Worm (Caenorhabditis elegans): ENCODE data around the gene clec-61.
A peak's percentile ranks its signal among the peaks of the same experiment; 100 is the strongest.

The clec-61 gene

DNA sequence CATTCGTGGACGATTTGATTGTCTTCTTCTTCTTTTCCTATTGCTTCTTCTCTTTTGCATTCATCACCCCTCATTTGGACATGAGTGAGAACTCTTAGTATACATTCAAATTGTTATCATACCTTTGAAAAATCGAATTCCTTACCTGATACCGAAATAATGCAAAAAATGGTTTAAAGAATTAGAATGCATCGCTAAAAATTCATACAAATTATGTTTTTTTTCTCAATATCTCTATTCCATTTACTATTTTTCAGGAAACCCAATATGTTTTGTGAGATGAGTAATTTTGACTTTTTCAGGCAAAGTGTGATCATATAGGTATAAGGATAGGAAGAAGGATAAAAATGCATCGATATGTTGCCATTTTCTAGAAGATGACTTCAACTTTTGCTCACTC is 33.4 kb downstream of the clec-61 start, which contains the start of gene ZK673.11:
Gene ZK673.11 (plus strand): TSS at position 301 of the 400 bp plus-strand sequence.
- no peak for TF ChIP-seq lin-11 (tag; optimal IDR thresholded peaks at IDR 0.05)
- no peak for TF ChIP-seq peb-1 (tag; optimal IDR thresholded peaks at IDR 0.05)
- TF ChIP-seq fos-1 (tag; optimal IDR thresholded peaks at IDR 0.05): no peak
- no peak for TF ChIP-seq blmp-1 (tag; optimal IDR thresholded peaks at IDR 0.05; ENCODE audit: insufficient read depth)
- TF ChIP-seq mbf-1 (tag; optimal IDR thresholded peaks at IDR 0.05): no peak
- TF ChIP-seq ceh-16 (tag; optimal IDR thresholded peaks at IDR 0.05): no peak
- no peak for TF ChIP-seq nhr-23 (tag; optimal IDR thresholded peaks at IDR 0.05)
- TF ChIP-seq unc-39 (tag; optimal IDR thresholded peaks at IDR 0.05): no peak
- no peak for TF ChIP-seq nhr-21 (tag; optimal IDR thresholded peaks at IDR 0.05)
- no peak for TF ChIP-seq Y55F3AM.14 (GFP tag; optimal IDR thresholded peaks at IDR 0.05)
- no peak for TF ChIP-seq nhr-25 (tag; optimal IDR thresholded peaks at IDR 0.05)
- no peak for TF ChIP-seq lin-39 (tag; optimal IDR thresholded peaks at IDR 0.05)
- no peak for TF ChIP-seq ztf-4 (tag; optimal IDR thresholded peaks at IDR 0.05)
- TF ChIP-seq egl-27 (tag; optimal IDR thresholded peaks at IDR 0.05): no peak

DNA sequence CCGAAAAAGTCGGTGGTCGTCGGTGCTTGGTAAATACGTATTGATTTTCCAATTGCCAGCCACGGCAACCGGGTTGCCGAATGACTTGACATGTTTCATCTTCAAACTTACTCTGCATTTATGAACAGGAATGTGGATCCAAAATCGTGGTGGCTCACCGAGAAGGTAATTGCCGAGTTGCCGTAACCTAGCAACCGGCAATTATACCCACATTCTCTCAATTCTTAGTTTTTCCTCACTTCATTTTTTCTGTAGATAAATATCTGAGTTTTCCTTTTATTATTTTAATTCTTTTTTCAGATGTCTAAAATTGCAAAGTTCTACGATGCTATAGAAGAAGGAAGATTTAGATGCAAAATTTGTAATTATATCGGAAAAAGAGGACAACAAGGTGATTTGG is 37.7 kb downstream of the clec-61 start, which contains the start of gene ZK673.4:
Gene ZK673.4 (plus strand): TSS at position 301 of the 400 bp plus-strand sequence.
- TF ChIP-seq nhr-6 (tag; optimal IDR thresholded peaks at IDR 0.05): no peak
- no peak for TF ChIP-seq ztf-1 (GFP tag; conservative IDR thresholded peaks at IDR 0.05)

DNA sequence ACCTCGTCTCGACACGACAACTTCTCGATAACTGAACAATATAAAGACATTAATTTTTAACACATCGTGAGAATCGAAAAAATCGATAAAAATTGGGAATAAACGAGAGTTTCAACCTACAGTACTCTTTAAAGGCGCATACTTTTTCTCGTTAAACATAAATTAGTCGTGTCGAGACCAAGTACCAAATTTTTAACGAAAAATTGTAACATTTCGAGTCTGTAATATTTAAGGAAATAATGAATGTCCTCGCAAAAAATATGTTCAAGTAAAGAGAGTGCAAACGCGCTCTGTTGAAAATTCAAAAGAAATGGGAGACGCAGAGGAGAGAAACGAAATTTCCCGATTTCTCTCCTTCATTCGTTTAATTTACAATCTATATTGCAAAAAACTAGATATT is 40.0 kb downstream of the clec-61 start:
- TF ChIP-seq skn-1 (tag; optimal IDR thresholded peaks at IDR 0.05): no peak
- no peak for TF ChIP-seq elt-3 (tag; optimal IDR thresholded peaks at IDR 0.05)
- peak; percentile 36 for TF ChIP-seq nhr-25 (tag; optimal IDR thresholded peaks at IDR 0.05)
- TF ChIP-seq sem-4 (tag; optimal IDR thresholded peaks at IDR 0.05): no peak
- no peak for TF ChIP-seq ama-1 (optimal IDR thresholded peaks at IDR 0.05)
- peak; percentile 24 for TF ChIP-seq nhr-21 (tag; optimal IDR thresholded peaks at IDR 0.05)
- TF ChIP-seq ztf-1 (GFP tag; conservative IDR thresholded peaks at IDR 0.05): no peak
- no peak for TF ChIP-seq zag-1 (tag; optimal IDR thresholded peaks at IDR 0.05)
- no peak for TF ChIP-seq nhr-23 (tag; optimal IDR thresholded peaks at IDR 0.05)
- no peak for TF ChIP-seq unc-39 (tag; optimal IDR thresholded peaks at IDR 0.05)
- TF ChIP-seq nhr-10 (tag; optimal IDR thresholded peaks at IDR 0.05): no peak
- TF ChIP-seq ceh-82 (tag; optimal IDR thresholded peaks at IDR 0.05): no peak
- peak in 1 of 2 experiments; percentile 28 for TF ChIP-seq lsy-2 (tag; optimal IDR thresholded peaks at IDR 0.05)
- TF ChIP-seq sma-3 (GFP tag; optimal IDR thresholded peaks at IDR 0.05): no peak
- no peak for TF ChIP-seq mdl-1 (tag; optimal IDR thresholded peaks at IDR 0.05)
- TF ChIP-seq gmeb-1 (tag; optimal IDR thresholded peaks at IDR 0.05): no peak
- TF ChIP-seq nhr-129 (tag; optimal IDR thresholded peaks at IDR 0.05): peak; percentile 0
- TF ChIP-seq nhr-77 (tag; optimal IDR thresholded peaks at IDR 0.05): no peak
- no peak for TF ChIP-seq R02D3.7 (tag; optimal IDR thresholded peaks at IDR 0.05)
- TF ChIP-seq mab-5 (tag; optimal IDR thresholded peaks at IDR 0.05): no peak
- no peak for TF ChIP-seq unc-62 (GFP tag; optimal IDR thresholded peaks at IDR 0.05)
- no peak for TF ChIP-seq fos-1 (tag; optimal IDR thresholded peaks at IDR 0.05)
- TF ChIP-seq nhr-6 (tag; optimal IDR thresholded peaks at IDR 0.05): peak; percentile 15
- TF ChIP-seq snpc-4 (tag; optimal IDR thresholded peaks at IDR 0.05): no peak
- TF ChIP-seq peb-1 (tag; optimal IDR thresholded peaks at IDR 0.05): no peak
- TF ChIP-seq egl-27 (tag; optimal IDR thresholded peaks at IDR 0.05): no peak
- no peak for TF ChIP-seq nhr-11 (tag; optimal IDR thresholded peaks at IDR 0.05)
- TF ChIP-seq unc-55 (GFP tag; optimal IDR thresholded peaks at IDR 0.05): peak; percentile 14
- TF ChIP-seq elt-1 (tag; optimal IDR thresholded peaks at IDR 0.05): no peak
- TF ChIP-seq mbf-1 (tag; optimal IDR thresholded peaks at IDR 0.05): no peak
- TF ChIP-seq Y55F3AM.14 (GFP tag; optimal IDR thresholded peaks at IDR 0.05): no peak
- no peak for TF ChIP-seq lin-11 (tag; optimal IDR thresholded peaks at IDR 0.05)
- TF ChIP-seq F13H6.1 (tag; optimal IDR thresholded peaks at IDR 0.05): no peak
- TF ChIP-seq lin-39 (tag; optimal IDR thresholded peaks at IDR 0.05): no peak
- no peak for TF ChIP-seq aly-2 (tag; optimal IDR thresholded peaks at IDR 0.05)
- TF ChIP-seq ztf-4 (tag; optimal IDR thresholded peaks at IDR 0.05): peak; percentile 60
- peak; percentile 23 for TF ChIP-seq crh-2 (tag; optimal IDR thresholded peaks at IDR 0.05)
- TF ChIP-seq nhr-12 (tag; optimal IDR thresholded peaks at IDR 0.05): no peak
- no peak for TF ChIP-seq alr-1 (tag; optimal IDR thresholded peaks at IDR 0.05)
- no peak for TF ChIP-seq ceh-16 (tag; optimal IDR thresholded peaks at IDR 0.05)
- no peak for TF ChIP-seq dmd-4 (tag; optimal IDR thresholded peaks at IDR 0.05)
- TF ChIP-seq blmp-1 (tag; optimal IDR thresholded peaks at IDR 0.05; ENCODE audit: insufficient read depth): no peak
- TF ChIP-seq ztf-11 (tag; optimal IDR thresholded peaks at IDR 0.05): no peak
- TF ChIP-seq lin-13 (GFP tag; optimal IDR thresholded peaks at IDR 0.05): no peak
- TF ChIP-seq ZK546.5 (tag; optimal IDR thresholded peaks at IDR 0.05): no peak
- peak; percentile 49 for TF ChIP-seq C34F6.9 (tag; optimal IDR thresholded peaks at IDR 0.05)
- peak; percentile 12 for TF ChIP-seq sma-9 (GFP tag; optimal IDR thresholded peaks at IDR 0.05)
- no peak for TF ChIP-seq sma-9 (tag; optimal IDR thresholded peaks at IDR 0.05)
- TF ChIP-seq nhr-237 (tag; optimal IDR thresholded peaks at IDR 0.05): no peak
